Fruit fly (Drosophila melanogaster): ENCODE results near the gene Naa40.

dm6 chr3R:29725577-29726240 is 959 bp upstream of the Naa40 start, which contains the start of gene Kul:
- TF ChIP-seq CG9705 (GFP tag; optimal IDR thresholded peaks at IDR 0.05) (no peak), brk (GFP tag; optimal IDR thresholded peaks at IDR 0.05) (no peak), fru (GFP tag; optimal IDR thresholded peaks at IDR 0.05) (no peak), Dfd (GFP tag; optimal IDR thresholded peaks at IDR 0.05) (no peak), Myc (optimal IDR thresholded peaks at IDR 0.05) (no peak), rgr (GFP tag; optimal IDR thresholded peaks at IDR 0.05) (peak; percentile 11), pan (optimal IDR thresholded peaks at IDR 0.05) (no peak), jim (GFP tag; optimal IDR thresholded peaks at IDR 0.05) (no peak), HLH106 (tag; optimal IDR thresholded peaks at IDR 0.05) (peak; percentile 31), ey (GFP tag; optimal IDR thresholded peaks at IDR 0.05) (no peak)

All from whole organism, wandering third instar larva.